Fruit fly (Drosophila melanogaster) whole organism: ENCODE results near the gene CG15537.

ENCODE experiments used
- CG8478 ChIP-seq: fragments of >200 bp; optimal IDR thresholded peaks from 2 replicates; lab custom pipeline; 2018; ENCODE audit warnings: inconsistent platforms
- EcR ChIP-seq, 2 experiments: fragments of >200 bp; optimal IDR thresholded peaks; 2 replicates each; lab custom pipeline; 2017; ENCODE audit warnings: missing biosample characterization in 2 of 2, missing genetic modification characterization in 2 of 2, missing genetic modification reagents in 2 of 2
- pan ChIP-seq: fragments of >200 bp; optimal IDR thresholded peaks from 2 replicates; lab custom pipeline; 2017
- usp ChIP-seq: fragments of >200 bp; optimal IDR thresholded peaks from 2 replicates; lab custom pipeline; 2017; ENCODE audit warnings: missing biosample characterization, missing genetic modification characterization, mixed read lengths

- no peak for TF ChIP-seq EcR (GFP tag; optimal IDR thresholded peaks at IDR 0.05; lab: Kevin White, UChicago)
- TF ChIP-seq usp (GFP tag; lab: Kevin White, UChicago) = no peak
- TF ChIP-seq pan (lab: Kevin White, UChicago) = no peak
- TF ChIP-seq CG8478 (lab: Kevin White, UChicago) = no peak
Measured at dm6 chr3R:30393909-30394308, 49.5 kb downstream of the CG15537 start.
